Fruit fly (Drosophila melanogaster) whole organism, embryonic: ENCODE data around the gene Trax.

Experiments used
- C15 ChIP-seq: fragments of 200-800 bp; sonication (Bioruptor generic); IDR thresholded peaks from 3 replicates; pipeline ENCODE4 v1.3.6; 2022; ENCODE audit warnings: missing biosample characterization, missing genetic modification characterization
- CG10654 ChIP-seq: fragments of 200-800 bp; sonication (Bioruptor generic); optimal IDR thresholded peaks from 2 replicates; lab custom pipeline; 2016; ENCODE audit warnings: missing biosample characterization, missing genetic modification characterization
- CG11247 ChIP-seq: fragments of 200-800 bp; sonication (Bioruptor generic); IDR thresholded peaks from 2 replicates; pipeline ENCODE4 v1.3.6; 2022; ENCODE audit warnings: missing biosample characterization, missing genetic modification characterization
- CG11696 ChIP-seq: fragments of 200-800 bp; sonication (Bioruptor generic); IDR thresholded peaks from 2 replicates; pipeline ENCODE4 v1.3.6; 2022; ENCODE audit warnings: missing biosample characterization, missing genetic modification characterization
- CG12104 ChIP-seq: fragments of 200-800 bp; sonication (Bioruptor generic); optimal IDR thresholded peaks from 3 replicates; lab custom pipeline; 2016; ENCODE audit warnings: missing biosample characterization, missing genetic modification characterization
- CG1233 ChIP-seq: fragments of 200-800 bp; sonication (Bioruptor generic); optimal IDR thresholded peaks from 4 replicates; lab custom pipeline; 2018; ENCODE audit warnings: missing biosample characterization, mild to moderate bottlenecking, missing genetic modification characterization
- CG13287 ChIP-seq: fragments of 200-800 bp; sonication (Bioruptor generic); IDR thresholded peaks from 2 replicates; pipeline ENCODE4 v1.3.6; 2022; ENCODE audit warnings: missing biosample characterization, missing genetic modification characterization; ENCODE audit not compliant: partially characterized antibody
- CG13894 ChIP-seq: fragments of 200-800 bp; sonication (Bioruptor generic); optimal IDR thresholded peaks from 3 replicates; lab custom pipeline; 2018; ENCODE audit warnings: missing biosample characterization, mild to moderate bottlenecking, missing genetic modification characterization, moderate library complexity
- CG14710 ChIP-seq: fragments of 200-800 bp; sonication (Bioruptor generic); optimal IDR thresholded peaks from 3 replicates; lab custom pipeline; 2019; ENCODE audit warnings: missing biosample characterization, mild to moderate bottlenecking, missing genetic modification characterization, moderate library complexity
- CG14965 ChIP-seq: fragments of 200-800 bp; sonication (Bioruptor generic); optimal IDR thresholded peaks from 2 replicates; lab custom pipeline; 2016; ENCODE audit warnings: missing biosample characterization, missing genetic modification characterization, borderline replicate concordance
- CG15269 ChIP-seq: fragments of 200-800 bp; sonication (Bioruptor generic); optimal IDR thresholded peaks from 2 replicates; lab custom pipeline; 2018; ENCODE audit warnings: missing biosample characterization, mild to moderate bottlenecking, missing genetic modification characterization, moderate library complexity
- CG15514 ChIP-seq: fragments of 200-800 bp; sonication (Bioruptor generic); optimal IDR thresholded peaks from 3 replicates; lab custom pipeline; 2017; ENCODE audit warnings: missing biosample characterization, missing genetic modification characterization, mild to moderate bottlenecking, moderate library complexity, missing genetic modification reagents
- CG17912 ChIP-seq: fragments of 200-800 bp; sonication (Bioruptor generic); optimal IDR thresholded peaks from 2 replicates; lab custom pipeline; 2018; ENCODE audit warnings: missing biosample characterization, mild to moderate bottlenecking, missing genetic modification characterization
- CG3065 ChIP-seq: fragments of 200-800 bp; sonication (Bioruptor generic); optimal IDR thresholded peaks from 2 replicates; lab custom pipeline; 2016; ENCODE audit warnings: missing biosample characterization, missing genetic modification characterization
- CG31224 ChIP-seq: fragments of 200-800 bp; sonication (Bioruptor generic); IDR thresholded peaks from 2 replicates; pipeline ENCODE4 v1.3.6; 2022; ENCODE audit warnings: missing biosample characterization, missing genetic modification characterization
- CG3163 ChIP-seq: fragments of 200-800 bp; sonication (Bioruptor generic); optimal IDR thresholded peaks from 3 replicates; lab custom pipeline; 2016; ENCODE audit warnings: missing biosample characterization, missing genetic modification characterization
- CG32532 ChIP-seq: fragments of 200-800 bp; sonication (Bioruptor generic); IDR thresholded peaks from 2 replicates; pipeline ENCODE4 v1.3.6; 2022; ENCODE audit warnings: missing biosample characterization, missing genetic modification characterization
- CG3281 ChIP-seq: fragments of 200-800 bp; sonication (Bioruptor generic); optimal IDR thresholded peaks from 3 replicates; lab custom pipeline; 2017; ENCODE audit warnings: missing biosample characterization, mild to moderate bottlenecking, missing genetic modification characterization
- CG33213 ChIP-seq: fragments of 200-800 bp; sonication (Bioruptor generic); optimal IDR thresholded peaks from 3 replicates; lab custom pipeline; 2016; ENCODE audit warnings: missing biosample characterization, missing genetic modification characterization
- CG8388 ChIP-seq: fragments of 200-800 bp; sonication (Bioruptor generic); optimal IDR thresholded peaks from 2 replicates; lab custom pipeline; 2019; ENCODE audit warnings: missing biosample characterization, mild to moderate bottlenecking, missing genetic modification characterization, moderate library complexity
- CG8944 ChIP-seq: fragments of 200-800 bp; sonication (Bioruptor generic); optimal IDR thresholded peaks from 3 replicates; lab custom pipeline; 2016; ENCODE audit warnings: missing biosample characterization, missing genetic modification characterization
- Dek ChIP-seq: fragments of 200-800 bp; sonication (Bioruptor generic); optimal IDR thresholded peaks from 3 replicates; lab custom pipeline; 2019; ENCODE audit warnings: missing biosample characterization, mild to moderate bottlenecking, missing genetic modification characterization, moderate library complexity
- Dip3 ChIP-seq: fragments of 200-800 bp; sonication (Bioruptor generic); optimal IDR thresholded peaks from 3 replicates; lab custom pipeline; 2016; ENCODE audit warnings: missing biosample characterization, missing genetic modification characterization
- Fer2 ChIP-seq: fragments of 200-800 bp; sonication (Bioruptor generic); optimal IDR thresholded peaks from 2 replicates; lab custom pipeline; 2018; ENCODE audit warnings: missing biosample characterization, mild to moderate bottlenecking, missing genetic modification characterization, moderate library complexity
- Hr3 ChIP-seq: fragments of 200-800 bp; sonication (Bioruptor generic); optimal IDR thresholded peaks from 3 replicates; lab custom pipeline; 2016; ENCODE audit warnings: missing biosample characterization, missing genetic modification characterization
- Hr51 ChIP-seq, 2 experiments: fragments of 200-800 bp; sonication (Bioruptor generic); optimal IDR thresholded peaks; 2 replicates in 1 of 2; 3 replicates in 1 of 2; lab custom pipeline; 2016 to 2018; ENCODE audit warnings: missing biosample characterization in 2 of 2, missing genetic modification characterization in 2 of 2, mild to moderate bottlenecking in 1 of 2, moderate library complexity in 1 of 2
- Mad ChIP-seq: fragments of 200-800 bp; sonication (Bioruptor generic); optimal IDR thresholded peaks from 2 replicates; lab custom pipeline; 2016; ENCODE audit warnings: missing biosample characterization, missing genetic modification characterization
- Med ChIP-seq: fragments of 200-800 bp; sonication (Bioruptor generic); peaks from one replicate; lab custom pipeline; 2016; ENCODE audit warnings: missing biosample characterization, missing genetic modification characterization, mild to moderate bottlenecking, inconsistent platforms, moderate library complexity
- Optix ChIP-seq: fragments of 200-800 bp; sonication (Bioruptor generic); IDR thresholded peaks from 3 replicates; pipeline ENCODE4 v1.3.6; 2022; ENCODE audit warnings: missing biosample characterization, missing genetic modification characterization
- Sox102F ChIP-seq: fragments of 200-800 bp; sonication (Bioruptor generic); optimal IDR thresholded peaks from 2 replicates; lab custom pipeline; 2018; ENCODE audit warnings: missing biosample characterization, mild to moderate bottlenecking, missing genetic modification characterization, moderate library complexity
- Taf1 ChIP-seq: fragments of 200-800 bp; sonication (Bioruptor generic); IDR thresholded peaks from 2 replicates; pipeline ENCODE4 v1.3.6; 2022; ENCODE audit warnings: missing biosample characterization, missing genetic modification characterization
- Xbp1 ChIP-seq: fragments of 200-800 bp; sonication (Bioruptor generic); optimal IDR thresholded peaks from 3 replicates; lab custom pipeline; 2016; ENCODE audit warnings: missing biosample characterization, mild to moderate bottlenecking, missing genetic modification characterization
- crc ChIP-seq: fragments of 200-800 bp; sonication (Bioruptor generic); optimal IDR thresholded peaks from 2 replicates; lab custom pipeline; 2016; ENCODE audit warnings: missing biosample characterization, missing genetic modification characterization
- crol ChIP-seq: fragments of 200-800 bp; sonication (Bioruptor generic); IDR thresholded peaks from 2 replicates; pipeline ENCODE4 v1.3.6; 2022; ENCODE audit warnings: missing biosample characterization, missing genetic modification characterization
- crp ChIP-seq, 2 experiments: fragments of 200-800 bp; sonication (Bioruptor generic); optimal IDR thresholded peaks; 2 replicates in 1 of 2; 3 replicates in 1 of 2; lab custom pipeline; 2017; ENCODE audit warnings: missing biosample characterization in 2 of 2, missing genetic modification characterization in 2 of 2, mild to moderate bottlenecking in 1 of 2, moderate library complexity in 1 of 2
- cwo ChIP-seq: fragments of 200-800 bp; sonication (Bioruptor generic); optimal IDR thresholded peaks from 3 replicates; lab custom pipeline; 2017; ENCODE audit warnings: missing biosample characterization, missing genetic modification characterization, mild to moderate bottlenecking, moderate library complexity, missing genetic modification reagents
- danr ChIP-seq: fragments of 200-800 bp; sonication (Bioruptor generic); IDR thresholded peaks from 2 replicates; pipeline ENCODE4 v1.3.6; 2022; ENCODE audit warnings: missing biosample characterization, missing genetic modification characterization
- disco-r ChIP-seq: fragments of 200-800 bp; sonication (Bioruptor generic); optimal IDR thresholded peaks from 2 replicates; lab custom pipeline; 2016; ENCODE audit warnings: missing biosample characterization, missing genetic modification characterization
- fd3F ChIP-seq: fragments of 200-800 bp; sonication (Bioruptor generic); optimal IDR thresholded peaks from 2 replicates; lab custom pipeline; 2018; ENCODE audit warnings: missing biosample characterization, mild to moderate bottlenecking, missing genetic modification characterization, moderate library complexity
- hth ChIP-seq: fragments of >200 bp; optimal IDR thresholded peaks from 2 replicates; lab custom pipeline; 2017; ENCODE audit warnings: inconsistent platforms
- jumu ChIP-seq: fragments of 200-800 bp; sonication (Bioruptor generic); optimal IDR thresholded peaks from 3 replicates; lab custom pipeline; 2016; ENCODE audit warnings: missing biosample characterization, missing genetic modification characterization
- lmd ChIP-seq: fragments of 200-800 bp; sonication (Bioruptor generic); IDR thresholded peaks from 2 replicates; pipeline ENCODE4 v1.3.6; 2022; ENCODE audit warnings: missing biosample characterization, missing genetic modification characterization
- nom ChIP-seq: fragments of 200-800 bp; sonication (Bioruptor generic); optimal IDR thresholded peaks from 2 replicates; lab custom pipeline; 2017; ENCODE audit warnings: missing biosample characterization, missing genetic modification characterization, mild to moderate bottlenecking, moderate library complexity, missing genetic modification reagents
- odd ChIP-seq: fragments of 200-800 bp; sonication (Bioruptor generic); optimal IDR thresholded peaks from 2 replicates; lab custom pipeline; 2017; ENCODE audit warnings: missing biosample characterization, mild to moderate bottlenecking, missing genetic modification characterization
- row ChIP-seq: fragments of 200-800 bp; sonication (Bioruptor generic); IDR thresholded peaks from 3 replicates; pipeline ENCODE4 v1.3.6; 2022; ENCODE audit warnings: missing biosample characterization, missing genetic modification characterization
- tgo ChIP-seq: fragments of 200-800 bp; sonication (Bioruptor generic); IDR thresholded peaks from 3 replicates; pipeline ENCODE4 v1.3.6; 2022; ENCODE audit warnings: missing biosample characterization, missing genetic modification characterization
- zfh2 ChIP-seq: fragments of 200-800 bp; sonication (Bioruptor generic); optimal IDR thresholded peaks from 2 replicates; lab custom pipeline; 2016; ENCODE audit warnings: missing biosample characterization, missing genetic modification characterization

Trax gene

dm6 chr3R:15316326-15316725 is 45.2 kb upstream of the Trax start, which contains the start of gene CG14866 (continued):
- no peak for TF ChIP-seq Xbp1 (GFP tag; lab: Kevin White, UChicago)
- TF ChIP-seq Taf1 (GFP tag; lab: Robert Waterston, UW): no peak
- no peak for TF ChIP-seq crp (GFP tag; optimal IDR thresholded peaks at IDR 0.05; lab: Kevin White, UChicago)
- 0 out of 2 replicates have a peak, but pooled peaks have one; percentile 12 for TF ChIP-seq CG32532 (GFP tag; lab: Robert Waterston, UW)
- TF ChIP-seq danr: no peak
- no peak for TF ChIP-seq C15 (GFP tag; lab: Robert Waterston, UW)
- no peak for TF ChIP-seq CG14710 (tag; lab: Kevin White, UChicago)
- TF ChIP-seq CG14965 (GFP tag; lab: Kevin White, UChicago): no peak
- TF ChIP-seq crol (GFP tag; lab: Robert Waterston, UW): peak; percentile 41; the same call in 1 of the 2 replicates
- no peak for TF ChIP-seq tgo
- no peak for TF ChIP-seq nom (GFP tag; lab: Kevin White, UChicago)

dm6 chr3R:15319912-15320746 is 41.4 kb upstream of the Trax start, which contains the start of the genes CG6276 and CG44040:
Gene CG6276 (minus strand): TSS chr3R:15320069.
Gene CG44040 (plus strand): TSS chr3R:15320378.
- TF ChIP-seq Med (GFP tag; lab: Kevin White, UChicago) (peak; percentile 94), CG8388 (GFP tag; lab: Kevin White, UChicago) (peak; percentile 32), CG13894 (tag; lab: Kevin White, UChicago) (peak; percentile 20), lmd (peak; percentile 32; the same call in 1 of the 2 replicates), Hr51 (GFP tag; optimal IDR thresholded peaks at IDR 0.05; lab: Kevin White, UChicago) (peak in 1 of 2 experiments; percentile 57), Dip3 (GFP tag; lab: Kevin White, UChicago) (peak; percentile 9), Fer2 (tag; lab: Kevin White, UChicago) (peak; percentile 24), disco-r (peak; percentile 5), Optix (GFP tag; lab: Robert Waterston, UW) (0 out of 3 replicates have a peak, but pooled peaks have one; percentile 27), CG17912 (peak; percentile 6), CG10654 (GFP tag; lab: Kevin White, UChicago) (peak; percentile 23), CG12104 (GFP tag; lab: Kevin White, UChicago) (peak; percentile 13), row (GFP tag; lab: Robert Waterston, UW) (peak; percentile 73), hth (lab: Kevin White, UChicago) (no peak), jumu (no peak), CG32532 (GFP tag; lab: Robert Waterston, UW) (peak; percentile 68), cwo (peak; percentile 6), CG15269 (peak; percentile 35), odd (no peak), CG3065 (GFP tag; lab: Kevin White, UChicago) (no peak), CG13287 (no peak; the same call in 1 of the 2 replicates), CG1233 (GFP tag; lab: Kevin White, UChicago) (peak; percentile 41), Mad (GFP tag; lab: Kevin White, UChicago) (no peak), Sox102F (peak; percentile 35), crc (GFP tag; lab: Kevin White, UChicago) (peak; percentile 22), Hr3 (GFP tag; lab: Kevin White, UChicago) (peak; percentile 36), CG11247 (GFP tag; lab: Robert Waterston, UW) (0 out of 2 replicates have a peak, but pooled peaks have one; percentile 16), Dek (tag; lab: Kevin White, UChicago) (peak; percentile 35), zfh2 (peak; percentile 55), CG3281 (GFP tag; lab: Kevin White, UChicago) (peak; percentile 70), CG11696 (peak; percentile 11; the same call in 1 of the 2 replicates), CG8944 (GFP tag; lab: Kevin White, UChicago) (peak; percentile 13), CG31224 (GFP tag; lab: Robert Waterston, UW) (no peak), fd3F (peak; percentile 5), CG3163 (peak; percentile 2), CG33213 (peak; percentile 14), CG15514 (peak; percentile 99)
